Worm (Caenorhabditis elegans) whole organism, L2 larva: ENCODE data around the gene pkhm-2.

ENCODE experiments used
- R02D3.7 ChIP-seq: fragments of 150-350 bp; optimal IDR thresholded peaks from 2 replicates; lab custom pipeline; 2014; ENCODE audit warnings: missing biosample characterization, missing genetic modification characterization
- Y55F3AM.14 ChIP-seq: fragments of 200-800 bp; sonication (Bioruptor generic); optimal IDR thresholded peaks from 2 replicates; lab custom pipeline; 2018; ENCODE audit warnings: mild to moderate bottlenecking, missing genetic modification characterization, missing compliant biosample characterization
- aly-2 ChIP-seq: fragments of 150-350 bp; optimal IDR thresholded peaks from 2 replicates; lab custom pipeline; 2014; ENCODE audit warnings: missing biosample characterization, missing genetic modification characterization
- egl-27 ChIP-seq: sonication (generic microtip); optimal IDR thresholded peaks from 3 replicates; lab custom pipeline; 2017; ENCODE audit warnings: missing biosample characterization, missing genetic modification reagents, missing genetic modification characterization
- elt-3 ChIP-seq: sonication (generic microtip); optimal IDR thresholded peaks from 2 replicates; lab custom pipeline; 2017; ENCODE audit warnings: missing biosample characterization, missing genetic modification characterization
- unc-62 ChIP-seq: fragments of 150-350 bp; optimal IDR thresholded peaks from 2 replicates; lab custom pipeline; 2014; ENCODE audit warnings: missing biosample characterization, missing genetic modification reagents, missing genetic modification characterization
- ztf-11 ChIP-seq: sonication (generic microtip); optimal IDR thresholded peaks from 2 replicates; lab custom pipeline; 2017; ENCODE audit warnings: missing biosample characterization, missing genetic modification characterization

- TF ChIP-seq Y55F3AM.14 (no peak), unc-62 (GFP tag; lab: Kevin White, UChicago) (no peak), elt-3 (no peak), aly-2 (tag; lab: Kevin White, UChicago) (no peak), egl-27 (no peak), R02D3.7 (tag; lab: Kevin White, UChicago) (no peak), ztf-11 (tag; lab: Kevin White, UChicago) (no peak)
These were observed 42.9 kb upstream of the pkhm-2 start for ce11 chrX:15224128-15224527.
